Worm (Caenorhabditis elegans): ENCODE data around the gene F53B7.4.

Gene F53B7.4

DNA sequence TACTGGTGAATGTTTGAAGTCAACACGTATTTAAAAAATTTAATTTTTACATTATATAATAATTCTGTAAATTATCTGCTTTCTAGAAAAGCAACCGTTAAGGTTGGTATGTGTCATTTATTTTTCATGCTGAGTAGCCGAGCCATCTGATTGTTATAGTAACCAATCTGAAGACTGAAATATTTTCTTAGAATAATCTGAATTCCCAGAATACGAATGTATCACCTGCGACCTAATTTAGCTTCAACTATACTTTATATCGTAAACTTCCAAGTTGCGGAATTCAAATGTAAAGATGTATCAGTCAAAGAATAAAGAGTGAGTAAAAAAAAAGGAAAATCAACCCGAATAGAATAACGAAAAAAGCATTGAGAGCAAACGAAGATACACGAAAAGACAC lies 30.9 kb upstream of the F53B7.4 start:
- no peak for TF ChIP-seq mab-5 (tag; optimal IDR thresholded peaks at IDR 0.05)
- no peak for TF ChIP-seq nhr-237 (tag; optimal IDR thresholded peaks at IDR 0.05)
- TF ChIP-seq lin-32 (GFP tag; optimal IDR thresholded peaks at IDR 0.05), result no peak
- TF ChIP-seq snpc-4 (tag; optimal IDR thresholded peaks at IDR 0.05), result no peak
- TF ChIP-seq cnd-1 (tag; optimal IDR thresholded peaks at IDR 0.05), result no peak
- no peak for TF ChIP-seq ham-2 (GFP tag; optimal IDR thresholded peaks at IDR 0.05)
- no peak for TF ChIP-seq tbx-8 (GFP tag; optimal IDR thresholded peaks at IDR 0.05)
- no peak for TF ChIP-seq unc-39 (tag; optimal IDR thresholded peaks at IDR 0.05)

DNA sequence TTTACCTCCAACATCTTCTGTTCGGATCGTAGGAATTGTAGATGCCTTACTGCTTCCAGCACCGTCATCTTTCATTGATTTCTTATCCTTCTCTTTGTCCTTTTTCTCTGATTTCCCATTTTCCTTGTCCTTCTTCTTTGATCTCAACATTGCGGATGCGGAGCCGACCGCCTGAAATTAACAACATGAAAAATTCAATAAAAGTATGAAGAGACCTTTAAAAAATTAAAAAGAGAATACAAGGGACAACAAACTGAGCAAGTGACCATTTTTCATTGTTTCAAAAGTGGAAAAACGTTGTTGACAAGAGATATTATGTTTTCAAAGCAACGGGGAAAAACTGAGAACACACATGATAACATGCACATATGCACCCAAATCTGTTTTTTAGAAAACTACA lies 28.3 kb upstream of the F53B7.4 start:
- TF ChIP-seq elt-1 (tag; optimal IDR thresholded peaks at IDR 0.05; ENCODE audit: borderline replicate concordance, insufficient read depth), result no peak
- TF ChIP-seq ceh-39 (tag; optimal IDR thresholded peaks at IDR 0.05), result no peak
- no peak for TF ChIP-seq ztf-11 (tag; optimal IDR thresholded peaks at IDR 0.05)
- TF ChIP-seq nhr-12 (tag; optimal IDR thresholded peaks at IDR 0.05), result no peak
- TF ChIP-seq ham-2 (GFP tag; optimal IDR thresholded peaks at IDR 0.05), result no peak
- no peak for TF ChIP-seq sptf-1 (tag; optimal IDR thresholded peaks at IDR 0.05)
- TF ChIP-seq tbx-8 (GFP tag; optimal IDR thresholded peaks at IDR 0.05), result no peak
- no peak for TF ChIP-seq drap-1 (GFP tag; optimal IDR thresholded peaks at IDR 0.05)
- no peak for TF ChIP-seq nhr-2 (tag; optimal IDR thresholded peaks at IDR 0.05)
- TF ChIP-seq flh-1 (GFP tag; optimal IDR thresholded peaks at IDR 0.05), result no peak
- no peak for TF ChIP-seq sem-2 (GFP tag; optimal IDR thresholded peaks at IDR 0.05)
- TF ChIP-seq nhr-237 (tag; optimal IDR thresholded peaks at IDR 0.05), result no peak
- TF ChIP-seq unc-39 (tag; optimal IDR thresholded peaks at IDR 0.05), result no peak
- TF ChIP-seq cnd-1 (tag; optimal IDR thresholded peaks at IDR 0.05), result no peak

DNA sequence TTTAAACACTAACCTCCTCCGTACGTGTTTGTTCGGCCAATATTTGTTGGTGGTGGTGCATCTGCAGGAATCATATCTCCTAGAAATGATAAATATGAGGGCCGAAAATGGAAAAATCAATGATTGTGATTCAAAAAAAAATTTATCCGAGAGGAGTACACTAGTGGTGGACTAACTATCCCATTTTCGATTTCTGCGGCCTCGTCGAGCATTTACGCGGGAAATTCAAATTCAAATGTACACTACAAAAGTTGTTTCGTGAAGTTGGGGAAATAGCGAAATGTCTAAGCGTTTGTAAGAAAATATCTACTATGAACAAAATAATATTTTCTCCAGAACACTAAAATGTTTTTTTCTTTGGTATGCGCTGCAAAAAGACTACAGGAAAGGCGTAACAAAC lies 27.0 kb upstream of the F53B7.4 start:
- TF ChIP-seq sem-2 (GFP tag; optimal IDR thresholded peaks at IDR 0.05) (no peak), lin-32 (GFP tag; optimal IDR thresholded peaks at IDR 0.05) (peak; percentile 4), lsy-2 (tag; optimal IDR thresholded peaks at IDR 0.05) (peak; percentile 16), hlh-1 (tag; optimal IDR thresholded peaks at IDR 0.05) (peak; percentile 3), cnd-1 (tag; optimal IDR thresholded peaks at IDR 0.05) (peak; percentile 32), sptf-1 (tag; optimal IDR thresholded peaks at IDR 0.05) (peak; percentile 66), ztf-11 (tag; optimal IDR thresholded peaks at IDR 0.05) (no peak), snpc-4 (tag; optimal IDR thresholded peaks at IDR 0.05) (no peak), nhr-237 (tag; optimal IDR thresholded peaks at IDR 0.05) (peak; percentile 49), ham-2 (GFP tag; optimal IDR thresholded peaks at IDR 0.05) (no peak), ces-1 (GFP tag; optimal IDR thresholded peaks at IDR 0.05) (peak; percentile 25)

DNA sequence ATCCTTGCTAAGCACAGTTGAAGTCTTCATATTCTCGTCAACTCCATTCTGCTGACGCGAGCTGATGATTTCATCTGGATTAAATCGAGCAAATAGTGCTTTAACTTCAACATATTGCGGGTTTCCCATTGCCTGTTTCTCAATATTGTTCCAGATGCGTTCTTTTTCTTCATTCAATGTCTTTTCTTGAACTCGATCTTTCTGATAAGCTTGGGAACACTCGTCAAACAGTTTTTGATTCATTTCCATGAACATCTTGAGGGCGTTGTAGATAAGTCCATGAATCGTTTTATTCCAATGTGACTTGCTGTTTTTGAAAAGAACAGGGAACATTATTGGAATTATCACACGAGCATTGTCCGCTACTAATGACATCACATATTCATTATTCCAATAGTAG lies 25.4 kb upstream of the F53B7.4 start:
- TF ChIP-seq elt-1 (tag; optimal IDR thresholded peaks at IDR 0.05; ENCODE audit: borderline replicate concordance, insufficient read depth), result no peak
- TF ChIP-seq bed-3 (GFP tag; optimal IDR thresholded peaks at IDR 0.05), result no peak
- TF ChIP-seq ces-1 (GFP tag; optimal IDR thresholded peaks at IDR 0.05), result no peak
- no peak for TF ChIP-seq tbx-8 (GFP tag; optimal IDR thresholded peaks at IDR 0.05)

DNA sequence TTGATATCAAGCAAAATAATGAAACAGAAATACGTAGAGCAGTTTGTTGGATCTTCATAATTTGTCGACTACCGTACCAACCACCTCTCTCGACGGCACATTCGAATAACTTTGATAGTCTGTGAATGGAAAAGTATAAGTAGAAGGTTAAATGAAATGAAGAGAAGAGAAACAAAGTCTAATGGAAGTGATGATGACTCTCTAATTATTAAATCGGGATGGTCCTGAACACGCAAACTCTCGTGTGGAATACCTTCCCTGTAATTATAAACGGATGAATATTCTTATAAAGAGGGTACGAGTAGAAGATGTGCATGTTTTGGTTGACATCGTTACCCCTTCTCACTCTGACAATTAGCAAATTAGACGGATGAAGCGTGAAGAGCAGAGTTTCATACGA lies 20.5 kb upstream of the F53B7.4 start, which contains the start of the genes C13G3.12 and hot-6:
TSS of gene C13G3.12 (minus strand) at position 101 of the 400 bp plus-strand sequence.
TSS of gene hot-6 (minus strand) at position 121 of the 400 bp plus-strand sequence.
- no peak for TF ChIP-seq elt-1 (tag; optimal IDR thresholded peaks at IDR 0.05; ENCODE audit: borderline replicate concordance, insufficient read depth)
- no peak for TF ChIP-seq nhr-237 (tag; optimal IDR thresholded peaks at IDR 0.05)
- no peak for TF ChIP-seq tbx-8 (GFP tag; optimal IDR thresholded peaks at IDR 0.05)
- no peak for TF ChIP-seq cnd-1 (tag; optimal IDR thresholded peaks at IDR 0.05)
- TF ChIP-seq sptf-1 (tag; optimal IDR thresholded peaks at IDR 0.05), result no peak
- no peak for TF ChIP-seq lin-32 (GFP tag; optimal IDR thresholded peaks at IDR 0.05)
- no peak for TF ChIP-seq mab-5 (tag; optimal IDR thresholded peaks at IDR 0.05)
- TF ChIP-seq nhr-2 (tag; optimal IDR thresholded peaks at IDR 0.05), result no peak
- no peak for TF ChIP-seq mls-2 (tag; optimal IDR thresholded peaks at IDR 0.05)
- TF ChIP-seq lsy-2 (tag; optimal IDR thresholded peaks at IDR 0.05), result no peak
- TF ChIP-seq ceh-39 (tag; optimal IDR thresholded peaks at IDR 0.05), result no peak
- no peak for TF ChIP-seq flh-1 (GFP tag; optimal IDR thresholded peaks at IDR 0.05)
- TF ChIP-seq unc-62 (GFP tag; optimal IDR thresholded peaks at IDR 0.05), result no peak
- no peak for TF ChIP-seq nhr-12 (tag; optimal IDR thresholded peaks at IDR 0.05)
- no peak for TF ChIP-seq lin-13 (tag; optimal IDR thresholded peaks at IDR 0.05)
- no peak for TF ChIP-seq ceh-83 (GFP tag; optimal IDR thresholded peaks at IDR 0.05)
- no peak for TF ChIP-seq drap-1 (GFP tag; optimal IDR thresholded peaks at IDR 0.05)
- no peak for TF ChIP-seq ces-1 (GFP tag; optimal IDR thresholded peaks at IDR 0.05)

DNA sequence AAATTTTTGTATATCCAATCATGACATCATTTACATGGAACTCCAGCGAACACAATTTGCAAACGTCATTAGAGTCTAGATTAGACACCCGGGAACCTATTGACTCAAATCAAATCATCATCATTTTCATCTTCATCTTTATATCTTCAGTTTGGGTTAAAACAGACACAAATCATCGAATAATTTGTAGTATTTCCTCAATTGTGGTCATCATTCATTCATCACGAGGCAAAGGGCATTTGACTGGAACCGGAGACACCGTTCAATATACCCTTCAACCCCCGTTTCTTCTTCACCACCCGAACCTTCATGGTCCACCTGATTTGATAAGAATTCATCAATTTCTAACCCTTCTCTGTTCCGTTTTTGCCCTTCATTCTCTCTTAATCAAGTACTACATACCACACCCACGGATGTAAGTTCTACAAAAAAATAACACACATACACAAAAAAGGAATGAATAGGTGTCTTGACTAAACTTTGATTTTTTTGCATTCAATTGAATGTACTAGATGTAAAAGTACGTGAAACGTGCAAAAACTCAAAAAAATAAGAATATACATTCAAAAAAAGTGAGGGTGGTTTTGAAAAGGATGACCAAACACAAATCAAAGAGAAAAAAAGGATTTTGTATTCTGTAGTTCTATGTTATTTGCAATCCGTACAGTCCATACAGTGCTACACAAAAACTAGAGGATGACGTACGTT lies 14.7 kb upstream of the F53B7.4 start:
- TF ChIP-seq sem-2 (GFP tag; optimal IDR thresholded peaks at IDR 0.05) (no peak), flh-1 (GFP tag; optimal IDR thresholded peaks at IDR 0.05) (no peak), bed-3 (GFP tag; optimal IDR thresholded peaks at IDR 0.05) (no peak), cnd-1 (tag; optimal IDR thresholded peaks at IDR 0.05) (no peak), sptf-1 (tag; optimal IDR thresholded peaks at IDR 0.05) (no peak), lin-13 (tag; optimal IDR thresholded peaks at IDR 0.05) (no peak), ces-1 (GFP tag; optimal IDR thresholded peaks at IDR 0.05) (no peak), mab-5 (tag; optimal IDR thresholded peaks at IDR 0.05) (no peak)
